Fruit fly (Drosophila melanogaster) whole organism, prepupa: Measurements from ENCODE around the gene ex.
A peak's percentile ranks its signal among the peaks of the same experiment; 100 is the strongest.

ENCODE experiments used
- Blimp-1 ChIP-seq: fragments of 200-800 bp; sonication (Bioruptor generic); optimal IDR thresholded peaks from 3 replicates; lab custom pipeline; 2017; ENCODE audit warnings: missing biosample characterization, missing genetic modification characterization, mild to moderate bottlenecking, moderate library complexity, missing genetic modification reagents
- CG10631 ChIP-seq: fragments of 200-800 bp; sonication (Bioruptor generic); optimal IDR thresholded peaks from 2 replicates; lab custom pipeline; 2016; ENCODE audit warnings: missing biosample characterization, missing genetic modification characterization
- CG10669 ChIP-seq: fragments of 200-800 bp; sonication (Bioruptor generic); optimal IDR thresholded peaks from 3 replicates; lab custom pipeline; 2018; ENCODE audit warnings: missing biosample characterization, mild to moderate bottlenecking, missing genetic modification characterization, moderate library complexity
- CG11294 ChIP-seq: fragments of 200-800 bp; sonication (Bioruptor generic); IDR thresholded peaks from 2 replicates; pipeline ENCODE4 v1.3.6; 2022; ENCODE audit warnings: missing biosample characterization, missing genetic modification characterization
- CG11762 ChIP-seq: fragments of 200-800 bp; sonication (Bioruptor generic); optimal IDR thresholded peaks from 3 replicates; lab custom pipeline; 2016; ENCODE audit warnings: missing biosample characterization, missing genetic modification characterization; ENCODE audit not compliant: insufficient read depth
- CG11902 ChIP-seq: fragments of 200-800 bp; sonication (Bioruptor generic); optimal IDR thresholded peaks from 3 replicates; lab custom pipeline; 2016; ENCODE audit warnings: missing biosample characterization, missing genetic modification characterization
- CG15336 ChIP-seq: fragments of 200-800 bp; sonication (Bioruptor generic); IDR thresholded peaks from 2 replicates; pipeline ENCODE4 v1.3.6; 2022; ENCODE audit warnings: missing biosample characterization, missing genetic modification characterization
- CG1621 ChIP-seq: fragments of 200-800 bp; sonication (Bioruptor generic); optimal IDR thresholded peaks from 3 replicates; lab custom pipeline; 2018; ENCODE audit warnings: missing biosample characterization, mild to moderate bottlenecking, missing genetic modification characterization
- CG16779 ChIP-seq: fragments of 200-800 bp; sonication (Bioruptor generic); optimal IDR thresholded peaks from 3 replicates; lab custom pipeline; 2017; ENCODE audit warnings: missing biosample characterization, mild to moderate bottlenecking, missing genetic modification characterization
- CG31627 ChIP-seq: fragments of 200-800 bp; sonication (Bioruptor generic); optimal IDR thresholded peaks from 3 replicates; lab custom pipeline; 2016; ENCODE audit warnings: missing biosample characterization, missing genetic modification characterization
- CG32006 ChIP-seq: fragments of 200-800 bp; sonication (Bioruptor generic); optimal IDR thresholded peaks from 3 replicates; lab custom pipeline; 2017; ENCODE audit warnings: missing biosample characterization, mild to moderate bottlenecking, missing genetic modification characterization
- CG34406 ChIP-seq: fragments of 200-800 bp; sonication (Bioruptor generic); optimal IDR thresholded peaks from 3 replicates; lab custom pipeline; 2016; ENCODE audit warnings: missing biosample characterization, missing genetic modification characterization
- CG3919 ChIP-seq: fragments of 200-800 bp; sonication (Bioruptor generic); optimal IDR thresholded peaks from 3 replicates; lab custom pipeline; 2016; ENCODE audit warnings: missing biosample characterization, missing genetic modification characterization
- CG4318 ChIP-seq: fragments of 200-800 bp; sonication (Bioruptor generic); optimal IDR thresholded peaks from 3 replicates; lab custom pipeline; 2017; ENCODE audit warnings: missing biosample characterization, mild to moderate bottlenecking, missing genetic modification characterization
- CG6163 ChIP-seq: fragments of 200-800 bp; sonication (Bioruptor generic); IDR thresholded peaks from 3 replicates; pipeline ENCODE4 v1.3.6; 2022; ENCODE audit warnings: missing biosample characterization, missing genetic modification characterization
- CG6276 ChIP-seq: fragments of 200-800 bp; sonication (Bioruptor generic); optimal IDR thresholded peaks from 2 replicates; lab custom pipeline; 2017; ENCODE audit warnings: missing biosample characterization, mild to moderate bottlenecking, missing genetic modification characterization
- CG6792 ChIP-seq: fragments of 200-800 bp; sonication (Bioruptor generic); optimal IDR thresholded peaks from 3 replicates; lab custom pipeline; 2016; ENCODE audit warnings: missing biosample characterization, missing genetic modification characterization
- CG6854 ChIP-seq: fragments of 200-800 bp; sonication (Bioruptor generic); optimal IDR thresholded peaks from 2 replicates; lab custom pipeline; 2017; ENCODE audit warnings: missing biosample characterization, mild to moderate bottlenecking, missing genetic modification characterization
- CG7368 ChIP-seq: fragments of 200-800 bp; sonication (Bioruptor generic); optimal IDR thresholded peaks from 3 replicates; lab custom pipeline; 2016; ENCODE audit warnings: missing biosample characterization, missing genetic modification characterization
- CG8632 ChIP-seq: fragments of 200-800 bp; sonication (Bioruptor generic); optimal IDR thresholded peaks from 3 replicates; lab custom pipeline; 2016; ENCODE audit warnings: missing biosample characterization, missing genetic modification characterization
- Eip75B ChIP-seq: fragments of 200-800 bp; sonication (Bioruptor generic); optimal IDR thresholded peaks from 3 replicates; lab custom pipeline; 2016; ENCODE audit warnings: missing biosample characterization, missing genetic modification characterization
- Eip78C ChIP-seq: fragments of 200-800 bp; sonication (Bioruptor generic); peaks from one replicate; lab custom pipeline; 2016; ENCODE audit warnings: missing biosample characterization, missing genetic modification characterization
- Gug ChIP-seq: fragments of 200-800 bp; sonication (Bioruptor generic); IDR thresholded peaks from 2 replicates; pipeline ENCODE4 v1.3.6; 2022; ENCODE audit warnings: missing biosample characterization, missing genetic modification characterization
- Hr38 ChIP-seq: sonication (Bioruptor generic); optimal IDR thresholded peaks from 2 replicates; lab custom pipeline; 2016; ENCODE audit warnings: missing biosample characterization, missing genetic modification characterization
- Hr4 ChIP-seq: fragments of 200-800 bp; sonication (Bioruptor generic); optimal IDR thresholded peaks from 3 replicates; lab custom pipeline; 2016; ENCODE audit warnings: missing biosample characterization, missing genetic modification characterization
- Lpt ChIP-seq: fragments of 200-800 bp; sonication (Bioruptor generic); optimal IDR thresholded peaks from 3 replicates; lab custom pipeline; 2016; ENCODE audit warnings: missing biosample characterization, missing genetic modification characterization
- Met ChIP-seq: fragments of 200-800 bp; sonication (Bioruptor generic); optimal IDR thresholded peaks from 3 replicates; lab custom pipeline; 2016; ENCODE audit warnings: missing biosample characterization, missing genetic modification characterization
- OdsH ChIP-seq: fragments of 200-800 bp; sonication (Bioruptor generic); optimal IDR thresholded peaks from 3 replicates; lab custom pipeline; 2016; ENCODE audit warnings: missing biosample characterization, missing genetic modification characterization
- Smox ChIP-seq: fragments of 200-800 bp; sonication (Bioruptor generic); optimal IDR thresholded peaks from 3 replicates; lab custom pipeline; 2016; ENCODE audit warnings: missing biosample characterization, missing genetic modification characterization
- Sox102F ChIP-seq: fragments of 200-800 bp; sonication (Bioruptor generic); optimal IDR thresholded peaks from 2 replicates; lab custom pipeline; 2016; ENCODE audit warnings: missing biosample characterization, mild to moderate bottlenecking, missing genetic modification characterization
- Sox14 ChIP-seq: fragments of 200-800 bp; sonication (Bioruptor generic); optimal IDR thresholded peaks from 3 replicates; lab custom pipeline; 2016; ENCODE audit warnings: missing biosample characterization, missing genetic modification characterization
- Sox15 ChIP-seq: fragments of 200-800 bp; sonication (Bioruptor generic); optimal IDR thresholded peaks from 3 replicates; lab custom pipeline; 2016; ENCODE audit warnings: missing biosample characterization, missing genetic modification characterization
- achi ChIP-seq: fragments of 200-800 bp; sonication (Bioruptor generic); optimal IDR thresholded peaks from 3 replicates; lab custom pipeline; 2016; ENCODE audit warnings: missing biosample characterization, missing genetic modification characterization
- cyc ChIP-seq: fragments of 200-800 bp; sonication (Bioruptor generic); optimal IDR thresholded peaks from 3 replicates; lab custom pipeline; 2016; ENCODE audit warnings: missing biosample characterization, missing genetic modification characterization
- dac ChIP-seq: fragments of 200-800 bp; sonication (Bioruptor generic); optimal IDR thresholded peaks from 2 replicates; lab custom pipeline; 2017; ENCODE audit warnings: missing biosample characterization, mild to moderate bottlenecking, missing genetic modification characterization
- dsx ChIP-seq: fragments of 200-800 bp; optimal IDR thresholded peaks from 3 replicates; lab custom pipeline; 2019; ENCODE audit warnings: missing biosample characterization, mild to moderate bottlenecking, missing genetic modification characterization, moderate library complexity; ENCODE audit not compliant: poor library complexity, severe bottlenecking
- fd59A ChIP-seq: fragments of 200-800 bp; sonication (Bioruptor generic); optimal IDR thresholded peaks from 2 replicates; lab custom pipeline; 2017; ENCODE audit warnings: missing biosample characterization, mild to moderate bottlenecking, missing genetic modification characterization, missing genetic modification reagents
- fd85E ChIP-seq: fragments of 200-800 bp; sonication (Bioruptor generic); optimal IDR thresholded peaks from 3 replicates; lab custom pipeline; 2016; ENCODE audit warnings: missing biosample characterization, missing genetic modification characterization
- fkh ChIP-seq: fragments of 200-800 bp; sonication (Bioruptor generic); optimal IDR thresholded peaks from 3 replicates; lab custom pipeline; 2017; ENCODE audit warnings: missing biosample characterization, mild to moderate bottlenecking, missing genetic modification characterization, moderate library complexity
- lz ChIP-seq: fragments of 200-800 bp; sonication (Bioruptor generic); optimal IDR thresholded peaks from 3 replicates; lab custom pipeline; 2016; ENCODE audit warnings: missing biosample characterization, missing genetic modification characterization
- net ChIP-seq: fragments of 200-800 bp; sonication (Bioruptor generic); optimal IDR thresholded peaks from 3 replicates; lab custom pipeline; 2016; ENCODE audit warnings: missing biosample characterization, missing genetic modification characterization
- pdm3 ChIP-seq: fragments of 200-800 bp; sonication (Bioruptor generic); optimal IDR thresholded peaks from 3 replicates; lab custom pipeline; 2016; ENCODE audit warnings: missing biosample characterization, missing genetic modification characterization
- salr ChIP-seq, 2 experiments: fragments of 200-800 bp; sonication (Bioruptor generic); optimal IDR thresholded peaks; 3 replicates each; lab custom pipeline; 2016 to 2018; ENCODE audit warnings: missing biosample characterization in 2 of 2, missing genetic modification characterization in 2 of 2, mild to moderate bottlenecking in 1 of 2
- spab ChIP-seq: fragments of 200-800 bp; sonication (Bioruptor generic); optimal IDR thresholded peaks from 2 replicates; lab custom pipeline; 2017; ENCODE audit warnings: missing biosample characterization, mild to moderate bottlenecking, missing genetic modification characterization, missing genetic modification reagents
- ss ChIP-seq, 2 experiments: fragments of 200-800 bp; sonication (Bioruptor generic); optimal IDR thresholded peaks; 2 replicates in 1 of 2; 3 replicates in 1 of 2; lab custom pipeline; 2017 to 2018; ENCODE audit warnings: mild to moderate bottlenecking in 2 of 2, missing biosample characterization in 2 of 2, missing genetic modification characterization in 2 of 2, moderate library complexity in 1 of 2
- svp ChIP-seq: fragments of 200-800 bp; sonication (Bioruptor generic); peaks from one replicate; lab custom pipeline; 2016; ENCODE audit warnings: missing biosample characterization, missing genetic modification characterization
- topi ChIP-seq: fragments of 200-800 bp; sonication (Bioruptor generic); optimal IDR thresholded peaks from 3 replicates; lab custom pipeline; 2016; ENCODE audit warnings: missing biosample characterization, missing genetic modification characterization
- vri ChIP-seq: fragments of 200-800 bp; sonication (Bioruptor generic); optimal IDR thresholded peaks from 3 replicates; lab custom pipeline; 2016; ENCODE audit warnings: missing biosample characterization, mild to moderate bottlenecking, missing genetic modification characterization

The ex gene

dm6 chr2L:439339-439738, 8.3 kb downstream of the ex start (continued):
- TF ChIP-seq CG10669 (peak; percentile 84), CG34406 (peak; percentile 78), CG11902 (GFP tag; lab: Kevin White, UChicago) (peak; percentile 66), CG15336 (GFP tag; lab: Robert Waterston, UW) (peak; percentile 78), cyc (GFP tag; lab: Kevin White, UChicago) (peak; percentile 92), topi (GFP tag; lab: Kevin White, UChicago) (peak; percentile 93), CG4318 (GFP tag; lab: Kevin White, UChicago) (peak; percentile 34), Blimp-1 (GFP tag; lab: Kevin White, UChicago) (peak; percentile 80), achi (GFP tag; lab: Kevin White, UChicago) (peak; percentile 84), Met (GFP tag; lab: Kevin White, UChicago) (peak; percentile 94), CG7368 (GFP tag; lab: Kevin White, UChicago) (peak; percentile 72), CG10631 (GFP tag; lab: Kevin White, UChicago) (peak; percentile 90), CG11762 (GFP tag; lab: Kevin White, UChicago) (peak; percentile 83), fkh (no peak), dsx (GFP tag; lab: Kevin White, UChicago) (peak; percentile 75), CG11294 (GFP tag; lab: Robert Waterston, UW) (peak; percentile 36; the same call in 1 of the 2 replicates), OdsH (GFP tag; lab: Kevin White, UChicago) (peak; percentile 79), salr (GFP tag; optimal IDR thresholded peaks at IDR 0.05; lab: Kevin White, UChicago) (peak; percentile 65 to 78), CG31627 (peak; percentile 93), Sox15 (peak; percentile 67), CG3919 (GFP tag; lab: Kevin White, UChicago) (peak; percentile 88), Eip78C (peak; percentile 95), ss (GFP tag; optimal IDR thresholded peaks at IDR 0.05; lab: Kevin White, UChicago) (peak; percentile 71 to 78), Hr38 (GFP tag; lab: Kevin White, UChicago) (no peak), pdm3 (peak; percentile 86), Lpt (peak; percentile 48), Sox14 (GFP tag; lab: Kevin White, UChicago) (peak; percentile 90), Hr4 (GFP tag; lab: Kevin White, UChicago) (peak; percentile 62), svp (GFP tag; lab: Kevin White, UChicago) (peak; percentile 96), vri (GFP tag; lab: Kevin White, UChicago) (peak; percentile 91), spab (GFP tag; lab: Kevin White, UChicago) (peak; percentile 84), Smox (GFP tag; lab: Kevin White, UChicago) (peak; percentile 92), Gug (GFP tag; lab: Robert Waterston, UW) (peak; percentile 35), lz (GFP tag; lab: Kevin White, UChicago) (peak; percentile 91), CG6792 (GFP tag; lab: Kevin White, UChicago) (peak; percentile 84), net (GFP tag; lab: Kevin White, UChicago) (peak; percentile 67), CG6276 (GFP tag; lab: Kevin White, UChicago) (peak; percentile 57)

dm6 chr2L:440638-441454, 9.8 kb downstream of the ex start:
- TF ChIP-seq CG6854 (GFP tag; lab: Kevin White, UChicago) = peak; percentile 89
- peak; percentile 80 for TF ChIP-seq net (GFP tag; lab: Kevin White, UChicago)
- TF ChIP-seq Sox15 = peak; percentile 77
- TF ChIP-seq fd59A = peak; percentile 88
- TF ChIP-seq CG6792 (GFP tag; lab: Kevin White, UChicago) = peak; percentile 86
- TF ChIP-seq CG32006 (GFP tag; lab: Kevin White, UChicago) = peak; percentile 81
- TF ChIP-seq Smox (GFP tag; lab: Kevin White, UChicago) = peak; percentile 86
- TF ChIP-seq CG6276 (GFP tag; lab: Kevin White, UChicago) = peak; percentile 35
- TF ChIP-seq cyc (GFP tag; lab: Kevin White, UChicago) = peak; percentile 81
- peak; percentile 89 for TF ChIP-seq CG8632
- TF ChIP-seq svp (GFP tag; lab: Kevin White, UChicago) = peak; percentile 94
- peak; percentile 80 for TF ChIP-seq Eip75B
- peak; percentile 20 for TF ChIP-seq fd85E (GFP tag; lab: Kevin White, UChicago)
- peak; percentile 54 for TF ChIP-seq CG15336 (GFP tag; lab: Robert Waterston, UW)
- peak; percentile 93 for TF ChIP-seq CG10631 (GFP tag; lab: Kevin White, UChicago)
- peak; percentile 62 for TF ChIP-seq CG1621 (tag; lab: Kevin White, UChicago)
- TF ChIP-seq dac (GFP tag; lab: Kevin White, UChicago) = peak; percentile 37
- no peak for TF ChIP-seq Hr38 (GFP tag; lab: Kevin White, UChicago)
- peak; percentile 89 for TF ChIP-seq Sox102F (GFP tag; lab: Kevin White, UChicago)
- TF ChIP-seq Blimp-1 (GFP tag; lab: Kevin White, UChicago) = peak; percentile 77
- TF ChIP-seq CG16779 (tag; lab: Kevin White, UChicago) = peak; percentile 80
- TF ChIP-seq Gug (GFP tag; lab: Robert Waterston, UW) = no peak
- peak; percentile 81 for TF ChIP-seq CG6163 (GFP tag; lab: Robert Waterston, UW)
